Fruit fly (Drosophila melanogaster) whole organism, prepupa: ENCODE measurements around the gene Tm1.

Source experiments
- Blimp-1 ChIP-seq: fragments of 200-800 bp; sonication (Bioruptor generic); optimal IDR thresholded peaks from 3 replicates; lab custom pipeline; 2017; ENCODE audit warnings: missing biosample characterization, missing genetic modification characterization, mild to moderate bottlenecking, moderate library complexity, missing genetic modification reagents
- CG10631 ChIP-seq: fragments of 200-800 bp; sonication (Bioruptor generic); optimal IDR thresholded peaks from 2 replicates; lab custom pipeline; 2016; ENCODE audit warnings: missing biosample characterization, missing genetic modification characterization
- CG10669 ChIP-seq: fragments of 200-800 bp; sonication (Bioruptor generic); optimal IDR thresholded peaks from 3 replicates; lab custom pipeline; 2018; ENCODE audit warnings: missing biosample characterization, mild to moderate bottlenecking, missing genetic modification characterization, moderate library complexity
- CG11294 ChIP-seq: fragments of 200-800 bp; sonication (Bioruptor generic); IDR thresholded peaks from 2 replicates; pipeline ENCODE4 v1.3.6; 2022; ENCODE audit warnings: missing biosample characterization, missing genetic modification characterization
- CG11902 ChIP-seq: fragments of 200-800 bp; sonication (Bioruptor generic); optimal IDR thresholded peaks from 3 replicates; lab custom pipeline; 2016; ENCODE audit warnings: missing biosample characterization, missing genetic modification characterization
- CG15336 ChIP-seq: fragments of 200-800 bp; sonication (Bioruptor generic); IDR thresholded peaks from 2 replicates; pipeline ENCODE4 v1.3.6; 2022; ENCODE audit warnings: missing biosample characterization, missing genetic modification characterization
- CG1621 ChIP-seq: fragments of 200-800 bp; sonication (Bioruptor generic); optimal IDR thresholded peaks from 3 replicates; lab custom pipeline; 2018; ENCODE audit warnings: missing biosample characterization, mild to moderate bottlenecking, missing genetic modification characterization
- CG16779 ChIP-seq: fragments of 200-800 bp; sonication (Bioruptor generic); optimal IDR thresholded peaks from 3 replicates; lab custom pipeline; 2017; ENCODE audit warnings: missing biosample characterization, mild to moderate bottlenecking, missing genetic modification characterization
- CG31627 ChIP-seq: fragments of 200-800 bp; sonication (Bioruptor generic); optimal IDR thresholded peaks from 3 replicates; lab custom pipeline; 2016; ENCODE audit warnings: missing biosample characterization, missing genetic modification characterization
- CG34406 ChIP-seq: fragments of 200-800 bp; sonication (Bioruptor generic); optimal IDR thresholded peaks from 3 replicates; lab custom pipeline; 2016; ENCODE audit warnings: missing biosample characterization, missing genetic modification characterization
- CG3919 ChIP-seq: fragments of 200-800 bp; sonication (Bioruptor generic); optimal IDR thresholded peaks from 3 replicates; lab custom pipeline; 2016; ENCODE audit warnings: missing biosample characterization, missing genetic modification characterization
- CG6163 ChIP-seq: fragments of 200-800 bp; sonication (Bioruptor generic); IDR thresholded peaks from 3 replicates; pipeline ENCODE4 v1.3.6; 2022; ENCODE audit warnings: missing biosample characterization, missing genetic modification characterization
- CG6276 ChIP-seq: fragments of 200-800 bp; sonication (Bioruptor generic); optimal IDR thresholded peaks from 2 replicates; lab custom pipeline; 2017; ENCODE audit warnings: missing biosample characterization, mild to moderate bottlenecking, missing genetic modification characterization
- CG6792 ChIP-seq: fragments of 200-800 bp; sonication (Bioruptor generic); optimal IDR thresholded peaks from 3 replicates; lab custom pipeline; 2016; ENCODE audit warnings: missing biosample characterization, missing genetic modification characterization
- CG6808 ChIP-seq: fragments of 200-800 bp; sonication (Bioruptor generic); optimal IDR thresholded peaks from 3 replicates; lab custom pipeline; 2017; ENCODE audit warnings: missing biosample characterization, missing genetic modification characterization, mild to moderate bottlenecking, moderate library complexity, missing genetic modification reagents
- CG6854 ChIP-seq: fragments of 200-800 bp; sonication (Bioruptor generic); optimal IDR thresholded peaks from 2 replicates; lab custom pipeline; 2017; ENCODE audit warnings: missing biosample characterization, mild to moderate bottlenecking, missing genetic modification characterization
- CG7368 ChIP-seq: fragments of 200-800 bp; sonication (Bioruptor generic); optimal IDR thresholded peaks from 3 replicates; lab custom pipeline; 2016; ENCODE audit warnings: missing biosample characterization, missing genetic modification characterization
- CG8119 ChIP-seq: fragments of 200-800 bp; sonication (Bioruptor generic); IDR thresholded peaks from 3 replicates; pipeline ENCODE4 v1.3.6; 2022; ENCODE audit warnings: missing biosample characterization, missing genetic modification characterization
- CG8319 ChIP-seq: fragments of 200-800 bp; sonication (Bioruptor generic); optimal IDR thresholded peaks from 3 replicates; lab custom pipeline; 2016; ENCODE audit warnings: missing biosample characterization, missing genetic modification characterization
- CG8632 ChIP-seq: fragments of 200-800 bp; sonication (Bioruptor generic); optimal IDR thresholded peaks from 3 replicates; lab custom pipeline; 2016; ENCODE audit warnings: missing biosample characterization, missing genetic modification characterization
- Eip78C ChIP-seq: fragments of 200-800 bp; sonication (Bioruptor generic); peaks from one replicate; lab custom pipeline; 2016; ENCODE audit warnings: missing biosample characterization, missing genetic modification characterization
- Eip93F ChIP-seq: fragments of 200-800 bp; sonication (Bioruptor generic); optimal IDR thresholded peaks from 2 replicates; lab custom pipeline; 2016; ENCODE audit warnings: missing biosample characterization, mild to moderate bottlenecking, missing genetic modification characterization
- Gug ChIP-seq: fragments of 200-800 bp; sonication (Bioruptor generic); IDR thresholded peaks from 2 replicates; pipeline ENCODE4 v1.3.6; 2022; ENCODE audit warnings: missing biosample characterization, missing genetic modification characterization
- Hr38 ChIP-seq: sonication (Bioruptor generic); optimal IDR thresholded peaks from 2 replicates; lab custom pipeline; 2016; ENCODE audit warnings: missing biosample characterization, missing genetic modification characterization
- Hr4 ChIP-seq: fragments of 200-800 bp; sonication (Bioruptor generic); optimal IDR thresholded peaks from 3 replicates; lab custom pipeline; 2016; ENCODE audit warnings: missing biosample characterization, missing genetic modification characterization
- Lpt ChIP-seq: fragments of 200-800 bp; sonication (Bioruptor generic); optimal IDR thresholded peaks from 3 replicates; lab custom pipeline; 2016; ENCODE audit warnings: missing biosample characterization, missing genetic modification characterization
- Met ChIP-seq: fragments of 200-800 bp; sonication (Bioruptor generic); optimal IDR thresholded peaks from 3 replicates; lab custom pipeline; 2016; ENCODE audit warnings: missing biosample characterization, missing genetic modification characterization
- Smox ChIP-seq: fragments of 200-800 bp; sonication (Bioruptor generic); optimal IDR thresholded peaks from 3 replicates; lab custom pipeline; 2016; ENCODE audit warnings: missing biosample characterization, missing genetic modification characterization
- Sox102F ChIP-seq: fragments of 200-800 bp; sonication (Bioruptor generic); optimal IDR thresholded peaks from 2 replicates; lab custom pipeline; 2016; ENCODE audit warnings: missing biosample characterization, mild to moderate bottlenecking, missing genetic modification characterization
- Sox15 ChIP-seq: fragments of 200-800 bp; sonication (Bioruptor generic); optimal IDR thresholded peaks from 3 replicates; lab custom pipeline; 2016; ENCODE audit warnings: missing biosample characterization, missing genetic modification characterization
- achi ChIP-seq: fragments of 200-800 bp; sonication (Bioruptor generic); optimal IDR thresholded peaks from 3 replicates; lab custom pipeline; 2016; ENCODE audit warnings: missing biosample characterization, missing genetic modification characterization
- acj6 ChIP-seq: fragments of 200-800 bp; sonication (Bioruptor generic); optimal IDR thresholded peaks from 3 replicates; lab custom pipeline; 2016; ENCODE audit warnings: missing biosample characterization, missing genetic modification characterization
- cyc ChIP-seq: fragments of 200-800 bp; sonication (Bioruptor generic); optimal IDR thresholded peaks from 3 replicates; lab custom pipeline; 2016; ENCODE audit warnings: missing biosample characterization, missing genetic modification characterization
- dac ChIP-seq: fragments of 200-800 bp; sonication (Bioruptor generic); optimal IDR thresholded peaks from 2 replicates; lab custom pipeline; 2017; ENCODE audit warnings: missing biosample characterization, mild to moderate bottlenecking, missing genetic modification characterization
- dsx ChIP-seq: fragments of 200-800 bp; optimal IDR thresholded peaks from 3 replicates; lab custom pipeline; 2019; ENCODE audit warnings: missing biosample characterization, mild to moderate bottlenecking, missing genetic modification characterization, moderate library complexity; ENCODE audit not compliant: poor library complexity, severe bottlenecking
- eg ChIP-seq: fragments of 200-800 bp; sonication (Bioruptor generic); IDR thresholded peaks from 3 replicates; pipeline ENCODE4 v1.3.6; 2022; ENCODE audit warnings: missing biosample characterization, missing genetic modification characterization
- esn ChIP-seq: fragments of 200-800 bp; sonication (Bioruptor generic); optimal IDR thresholded peaks from 2 replicates; lab custom pipeline; 2016; ENCODE audit warnings: missing biosample characterization, mild to moderate bottlenecking, missing genetic modification characterization, moderate library complexity
- fd59A ChIP-seq: fragments of 200-800 bp; sonication (Bioruptor generic); optimal IDR thresholded peaks from 2 replicates; lab custom pipeline; 2017; ENCODE audit warnings: missing biosample characterization, mild to moderate bottlenecking, missing genetic modification characterization, missing genetic modification reagents
- fd85E ChIP-seq: fragments of 200-800 bp; sonication (Bioruptor generic); optimal IDR thresholded peaks from 3 replicates; lab custom pipeline; 2016; ENCODE audit warnings: missing biosample characterization, missing genetic modification characterization
- fkh ChIP-seq: fragments of 200-800 bp; sonication (Bioruptor generic); optimal IDR thresholded peaks from 3 replicates; lab custom pipeline; 2017; ENCODE audit warnings: missing biosample characterization, mild to moderate bottlenecking, missing genetic modification characterization, moderate library complexity
- lz ChIP-seq: fragments of 200-800 bp; sonication (Bioruptor generic); optimal IDR thresholded peaks from 3 replicates; lab custom pipeline; 2016; ENCODE audit warnings: missing biosample characterization, missing genetic modification characterization
- net ChIP-seq: fragments of 200-800 bp; sonication (Bioruptor generic); optimal IDR thresholded peaks from 3 replicates; lab custom pipeline; 2016; ENCODE audit warnings: missing biosample characterization, missing genetic modification characterization
- pdm3 ChIP-seq: fragments of 200-800 bp; sonication (Bioruptor generic); optimal IDR thresholded peaks from 3 replicates; lab custom pipeline; 2016; ENCODE audit warnings: missing biosample characterization, missing genetic modification characterization
- salr ChIP-seq, 2 experiments: fragments of 200-800 bp; sonication (Bioruptor generic); optimal IDR thresholded peaks; 3 replicates each; lab custom pipeline; 2016 to 2018; ENCODE audit warnings: missing biosample characterization in 2 of 2, missing genetic modification characterization in 2 of 2, mild to moderate bottlenecking in 1 of 2
- spab ChIP-seq: fragments of 200-800 bp; sonication (Bioruptor generic); optimal IDR thresholded peaks from 2 replicates; lab custom pipeline; 2017; ENCODE audit warnings: missing biosample characterization, mild to moderate bottlenecking, missing genetic modification characterization, missing genetic modification reagents
- ss ChIP-seq, 2 experiments: fragments of 200-800 bp; sonication (Bioruptor generic); optimal IDR thresholded peaks; 2 replicates in 1 of 2; 3 replicates in 1 of 2; lab custom pipeline; 2017 to 2018; ENCODE audit warnings: mild to moderate bottlenecking in 2 of 2, missing biosample characterization in 2 of 2, missing genetic modification characterization in 2 of 2, moderate library complexity in 1 of 2
- svp ChIP-seq: fragments of 200-800 bp; sonication (Bioruptor generic); peaks from one replicate; lab custom pipeline; 2016; ENCODE audit warnings: missing biosample characterization, missing genetic modification characterization
- topi ChIP-seq: fragments of 200-800 bp; sonication (Bioruptor generic); optimal IDR thresholded peaks from 3 replicates; lab custom pipeline; 2016; ENCODE audit warnings: missing biosample characterization, missing genetic modification characterization
- vri ChIP-seq: fragments of 200-800 bp; sonication (Bioruptor generic); optimal IDR thresholded peaks from 3 replicates; lab custom pipeline; 2016; ENCODE audit warnings: missing biosample characterization, mild to moderate bottlenecking, missing genetic modification characterization

The Tm1 gene

dm6 chr3R:15347822-15348221, 69.8 kb downstream of the Tm1 start, which contains the start of the genes CG42726 and CG42727 (continued):
- TF ChIP-seq lz, result peak; percentile 48
- no peak for TF ChIP-seq dsx (GFP tag; lab: Kevin White, UChicago)
- peak; percentile 22 for TF ChIP-seq CG8632 (GFP tag; lab: Kevin White, UChicago)
- TF ChIP-seq Eip78C (GFP tag; lab: Kevin White, UChicago), result peak; percentile 87
- TF ChIP-seq Gug (GFP tag; lab: Robert Waterston, UW), result no peak
- TF ChIP-seq salr (GFP tag; optimal IDR thresholded peaks at IDR 0.05; lab: Kevin White, UChicago), result no peak
- TF ChIP-seq Lpt (GFP tag; lab: Kevin White, UChicago), result no peak
- TF ChIP-seq CG34406 (GFP tag; lab: Kevin White, UChicago), result peak; percentile 44
- no peak for TF ChIP-seq ss (GFP tag; optimal IDR thresholded peaks at IDR 0.05; lab: Kevin White, UChicago)
- peak; percentile 51 for TF ChIP-seq CG6163 (GFP tag; lab: Robert Waterston, UW)

DNA sequence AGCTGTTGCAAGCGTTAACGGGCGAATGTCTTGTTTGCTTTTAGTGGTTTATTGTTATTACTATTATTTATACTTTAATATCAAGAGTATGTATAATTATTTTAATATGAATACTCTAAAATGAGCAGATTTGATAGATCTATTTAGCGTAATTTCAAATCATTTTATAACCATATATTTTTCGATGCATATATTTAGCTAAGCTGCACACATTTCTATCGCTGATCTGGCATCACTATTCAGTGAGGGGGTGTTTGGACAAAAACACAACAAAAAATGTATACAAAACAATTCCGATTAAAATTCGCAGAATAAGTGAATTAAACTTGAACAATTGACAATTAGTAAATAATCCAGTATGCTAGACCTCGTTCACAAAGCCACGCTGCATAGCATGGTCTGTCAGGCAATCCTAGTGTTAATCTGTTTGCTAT, 73.0 kb downstream of the Tm1 start, which contains the start of the genes Trs33 and Tmtc4:
Trs33 (minus strand) TSS at position 3 of the 434 bp plus-strand sequence.
Tmtc4 (plus strand) TSS at position 233 of the 434 bp plus-strand sequence.
- no peak for TF ChIP-seq fd85E
- no peak for TF ChIP-seq Hr4
- no peak for TF ChIP-seq CG1621 (tag; lab: Kevin White, UChicago)
- no peak for TF ChIP-seq Eip93F (GFP tag; lab: Kevin White, UChicago)
- TF ChIP-seq Smox (GFP tag; lab: Kevin White, UChicago), result no peak
- TF ChIP-seq CG15336, result peak; percentile 29; the same call in 1 of the 2 replicates
- no peak for TF ChIP-seq acj6 (GFP tag; lab: Kevin White, UChicago)
- no peak for TF ChIP-seq Sox15
- no peak for TF ChIP-seq CG6808 (GFP tag; lab: Kevin White, UChicago)
- TF ChIP-seq CG8119 (GFP tag; lab: Robert Waterston, UW), result no peak
- no peak for TF ChIP-seq CG6163 (GFP tag; lab: Robert Waterston, UW)
- no peak for TF ChIP-seq Sox102F
- no peak for TF ChIP-seq CG7368 (GFP tag; lab: Kevin White, UChicago)
- no peak for TF ChIP-seq Met
- TF ChIP-seq pdm3 (GFP tag; lab: Kevin White, UChicago), result no peak
- TF ChIP-seq CG11902 (GFP tag; lab: Kevin White, UChicago), result no peak
- no peak for TF ChIP-seq vri (GFP tag; lab: Kevin White, UChicago)
- TF ChIP-seq svp, result no peak
- TF ChIP-seq CG16779, result no peak
- no peak for TF ChIP-seq CG6854 (GFP tag; lab: Kevin White, UChicago)
- peak; percentile 24 for TF ChIP-seq CG34406 (GFP tag; lab: Kevin White, UChicago)
- TF ChIP-seq dac (GFP tag; lab: Kevin White, UChicago), result no peak
- no peak for TF ChIP-seq Hr38 (GFP tag; lab: Kevin White, UChicago)
- TF ChIP-seq CG6276 (GFP tag; lab: Kevin White, UChicago), result no peak
- TF ChIP-seq CG3919 (GFP tag; lab: Kevin White, UChicago), result no peak
- TF ChIP-seq Lpt (GFP tag; lab: Kevin White, UChicago), result no peak
- peak; percentile 25 for TF ChIP-seq topi
- TF ChIP-seq CG11294 (GFP tag; lab: Robert Waterston, UW), result no peak
- TF ChIP-seq dsx (GFP tag; lab: Kevin White, UChicago), result peak; percentile 7
- no peak for TF ChIP-seq Blimp-1 (GFP tag; lab: Kevin White, UChicago)
- peak; percentile 36 for TF ChIP-seq cyc (GFP tag; lab: Kevin White, UChicago)
- no peak for TF ChIP-seq net (GFP tag; lab: Kevin White, UChicago)
- peak; percentile 75 for TF ChIP-seq Eip78C (GFP tag; lab: Kevin White, UChicago)
- no peak for TF ChIP-seq Gug (GFP tag; lab: Robert Waterston, UW)
- peak; percentile 8 for TF ChIP-seq lz
- no peak for TF ChIP-seq achi (GFP tag; lab: Kevin White, UChicago)
- TF ChIP-seq CG8319 (GFP tag; lab: Kevin White, UChicago), result no peak
- TF ChIP-seq esn (GFP tag; lab: Kevin White, UChicago), result peak; percentile 54
- peak; percentile 10 for TF ChIP-seq CG31627
- TF ChIP-seq spab (GFP tag; lab: Kevin White, UChicago), result no peak
- no peak for TF ChIP-seq ss (GFP tag; optimal IDR thresholded peaks at IDR 0.05; lab: Kevin White, UChicago)
- peak; percentile 30 for TF ChIP-seq CG10669 (GFP tag; lab: Kevin White, UChicago)
- TF ChIP-seq fd59A, result no peak
- peak; percentile 96 for TF ChIP-seq fkh (GFP tag; lab: Kevin White, UChicago)
- TF ChIP-seq CG10631 (GFP tag; lab: Kevin White, UChicago), result peak; percentile 47
- TF ChIP-seq eg (GFP tag; lab: Robert Waterston, UW), result no peak
- no peak for TF ChIP-seq CG8632 (GFP tag; lab: Kevin White, UChicago)
- TF ChIP-seq CG6792 (GFP tag; lab: Kevin White, UChicago), result no peak
